Fruit fly (Drosophila melanogaster) whole organism, prepupa: Measurements from ENCODE around the gene CG6055.
A peak's percentile ranks its signal among the peaks of the same experiment; 100 is the strongest.

Source experiments
- CG10631 ChIP-seq: fragments of 200-800 bp; sonication (Bioruptor generic); optimal IDR thresholded peaks from 2 replicates; lab custom pipeline; 2016; ENCODE audit warnings: missing biosample characterization, missing genetic modification characterization
- CG10669 ChIP-seq: fragments of 200-800 bp; sonication (Bioruptor generic); optimal IDR thresholded peaks from 3 replicates; lab custom pipeline; 2018; ENCODE audit warnings: missing biosample characterization, mild to moderate bottlenecking, missing genetic modification characterization, moderate library complexity
- CG11294 ChIP-seq: fragments of 200-800 bp; sonication (Bioruptor generic); IDR thresholded peaks from 2 replicates; pipeline ENCODE4 v1.3.6; 2022; ENCODE audit warnings: missing biosample characterization, missing genetic modification characterization
- CG11762 ChIP-seq: fragments of 200-800 bp; sonication (Bioruptor generic); optimal IDR thresholded peaks from 3 replicates; lab custom pipeline; 2016; ENCODE audit warnings: missing biosample characterization, missing genetic modification characterization; ENCODE audit not compliant: insufficient read depth
- CG15336 ChIP-seq: fragments of 200-800 bp; sonication (Bioruptor generic); IDR thresholded peaks from 2 replicates; pipeline ENCODE4 v1.3.6; 2022; ENCODE audit warnings: missing biosample characterization, missing genetic modification characterization
- CG1621 ChIP-seq: fragments of 200-800 bp; sonication (Bioruptor generic); optimal IDR thresholded peaks from 3 replicates; lab custom pipeline; 2018; ENCODE audit warnings: missing biosample characterization, mild to moderate bottlenecking, missing genetic modification characterization
- CG3032 ChIP-seq: fragments of 200-800 bp; optimal IDR thresholded peaks from 2 replicates; lab custom pipeline; 2019; ENCODE audit warnings: missing biosample characterization, mild to moderate bottlenecking, missing genetic modification characterization, moderate library complexity
- CG31627 ChIP-seq: fragments of 200-800 bp; sonication (Bioruptor generic); optimal IDR thresholded peaks from 3 replicates; lab custom pipeline; 2016; ENCODE audit warnings: missing biosample characterization, missing genetic modification characterization
- CG32006 ChIP-seq: fragments of 200-800 bp; sonication (Bioruptor generic); optimal IDR thresholded peaks from 3 replicates; lab custom pipeline; 2017; ENCODE audit warnings: missing biosample characterization, mild to moderate bottlenecking, missing genetic modification characterization
- CG3919 ChIP-seq: fragments of 200-800 bp; sonication (Bioruptor generic); optimal IDR thresholded peaks from 3 replicates; lab custom pipeline; 2016; ENCODE audit warnings: missing biosample characterization, missing genetic modification characterization
- CG6163 ChIP-seq: fragments of 200-800 bp; sonication (Bioruptor generic); IDR thresholded peaks from 3 replicates; pipeline ENCODE4 v1.3.6; 2022; ENCODE audit warnings: missing biosample characterization, missing genetic modification characterization
- CG6792 ChIP-seq: fragments of 200-800 bp; sonication (Bioruptor generic); optimal IDR thresholded peaks from 3 replicates; lab custom pipeline; 2016; ENCODE audit warnings: missing biosample characterization, missing genetic modification characterization
- CG6854 ChIP-seq: fragments of 200-800 bp; sonication (Bioruptor generic); optimal IDR thresholded peaks from 2 replicates; lab custom pipeline; 2017; ENCODE audit warnings: missing biosample characterization, mild to moderate bottlenecking, missing genetic modification characterization
- CG7368 ChIP-seq: fragments of 200-800 bp; sonication (Bioruptor generic); optimal IDR thresholded peaks from 3 replicates; lab custom pipeline; 2016; ENCODE audit warnings: missing biosample characterization, missing genetic modification characterization
- CG8119 ChIP-seq: fragments of 200-800 bp; sonication (Bioruptor generic); IDR thresholded peaks from 3 replicates; pipeline ENCODE4 v1.3.6; 2022; ENCODE audit warnings: missing biosample characterization, missing genetic modification characterization
- CG8319 ChIP-seq: fragments of 200-800 bp; sonication (Bioruptor generic); optimal IDR thresholded peaks from 3 replicates; lab custom pipeline; 2016; ENCODE audit warnings: missing biosample characterization, missing genetic modification characterization
- CG9139 ChIP-seq: fragments of 200-800 bp; sonication (Bioruptor generic); optimal IDR thresholded peaks from 3 replicates; lab custom pipeline; 2017; ENCODE audit warnings: missing biosample characterization, mild to moderate bottlenecking, missing genetic modification characterization
- Eip78C ChIP-seq: fragments of 200-800 bp; sonication (Bioruptor generic); peaks from one replicate; lab custom pipeline; 2016; ENCODE audit warnings: missing biosample characterization, missing genetic modification characterization
- Eip93F ChIP-seq: fragments of 200-800 bp; sonication (Bioruptor generic); optimal IDR thresholded peaks from 2 replicates; lab custom pipeline; 2016; ENCODE audit warnings: missing biosample characterization, mild to moderate bottlenecking, missing genetic modification characterization
- Ets21C ChIP-seq: fragments of 200-800 bp; sonication (Bioruptor generic); optimal IDR thresholded peaks from 3 replicates; lab custom pipeline; 2016; ENCODE audit warnings: missing biosample characterization, missing genetic modification characterization
- Ets96B ChIP-seq: fragments of 200-800 bp; optimal IDR thresholded peaks from 2 replicates; lab custom pipeline; 2019; ENCODE audit warnings: missing biosample characterization, mild to moderate bottlenecking, missing genetic modification characterization, moderate library complexity
- Gug ChIP-seq: fragments of 200-800 bp; sonication (Bioruptor generic); IDR thresholded peaks from 2 replicates; pipeline ENCODE4 v1.3.6; 2022; ENCODE audit warnings: missing biosample characterization, missing genetic modification characterization
- Hr39 ChIP-seq: fragments of 200-800 bp; sonication (Bioruptor generic); optimal IDR thresholded peaks from 2 replicates; lab custom pipeline; 2016; ENCODE audit warnings: missing biosample characterization, missing genetic modification characterization
- Met ChIP-seq: fragments of 200-800 bp; sonication (Bioruptor generic); optimal IDR thresholded peaks from 3 replicates; lab custom pipeline; 2016; ENCODE audit warnings: missing biosample characterization, missing genetic modification characterization
- OdsH ChIP-seq: fragments of 200-800 bp; sonication (Bioruptor generic); optimal IDR thresholded peaks from 3 replicates; lab custom pipeline; 2016; ENCODE audit warnings: missing biosample characterization, missing genetic modification characterization
- Smox ChIP-seq: fragments of 200-800 bp; sonication (Bioruptor generic); optimal IDR thresholded peaks from 3 replicates; lab custom pipeline; 2016; ENCODE audit warnings: missing biosample characterization, missing genetic modification characterization
- Sox14 ChIP-seq: fragments of 200-800 bp; sonication (Bioruptor generic); optimal IDR thresholded peaks from 3 replicates; lab custom pipeline; 2016; ENCODE audit warnings: missing biosample characterization, missing genetic modification characterization
- Sox15 ChIP-seq: fragments of 200-800 bp; sonication (Bioruptor generic); optimal IDR thresholded peaks from 3 replicates; lab custom pipeline; 2016; ENCODE audit warnings: missing biosample characterization, missing genetic modification characterization
- achi ChIP-seq: fragments of 200-800 bp; sonication (Bioruptor generic); optimal IDR thresholded peaks from 3 replicates; lab custom pipeline; 2016; ENCODE audit warnings: missing biosample characterization, missing genetic modification characterization
- acj6 ChIP-seq: fragments of 200-800 bp; sonication (Bioruptor generic); optimal IDR thresholded peaks from 3 replicates; lab custom pipeline; 2016; ENCODE audit warnings: missing biosample characterization, missing genetic modification characterization
- dac ChIP-seq: fragments of 200-800 bp; sonication (Bioruptor generic); optimal IDR thresholded peaks from 2 replicates; lab custom pipeline; 2017; ENCODE audit warnings: missing biosample characterization, mild to moderate bottlenecking, missing genetic modification characterization
- dsx ChIP-seq: fragments of 200-800 bp; optimal IDR thresholded peaks from 3 replicates; lab custom pipeline; 2019; ENCODE audit warnings: missing biosample characterization, mild to moderate bottlenecking, missing genetic modification characterization, moderate library complexity; ENCODE audit not compliant: poor library complexity, severe bottlenecking
- eg ChIP-seq: fragments of 200-800 bp; sonication (Bioruptor generic); IDR thresholded peaks from 3 replicates; pipeline ENCODE4 v1.3.6; 2022; ENCODE audit warnings: missing biosample characterization, missing genetic modification characterization
- esn ChIP-seq: fragments of 200-800 bp; sonication (Bioruptor generic); optimal IDR thresholded peaks from 2 replicates; lab custom pipeline; 2016; ENCODE audit warnings: missing biosample characterization, mild to moderate bottlenecking, missing genetic modification characterization, moderate library complexity
- fd59A ChIP-seq: fragments of 200-800 bp; sonication (Bioruptor generic); optimal IDR thresholded peaks from 2 replicates; lab custom pipeline; 2017; ENCODE audit warnings: missing biosample characterization, mild to moderate bottlenecking, missing genetic modification characterization, missing genetic modification reagents
- fd85E ChIP-seq: fragments of 200-800 bp; sonication (Bioruptor generic); optimal IDR thresholded peaks from 3 replicates; lab custom pipeline; 2016; ENCODE audit warnings: missing biosample characterization, missing genetic modification characterization
- fkh ChIP-seq: fragments of 200-800 bp; sonication (Bioruptor generic); optimal IDR thresholded peaks from 3 replicates; lab custom pipeline; 2017; ENCODE audit warnings: missing biosample characterization, mild to moderate bottlenecking, missing genetic modification characterization, moderate library complexity
- lz ChIP-seq: fragments of 200-800 bp; sonication (Bioruptor generic); optimal IDR thresholded peaks from 3 replicates; lab custom pipeline; 2016; ENCODE audit warnings: missing biosample characterization, missing genetic modification characterization
- net ChIP-seq: fragments of 200-800 bp; sonication (Bioruptor generic); optimal IDR thresholded peaks from 3 replicates; lab custom pipeline; 2016; ENCODE audit warnings: missing biosample characterization, missing genetic modification characterization
- salr ChIP-seq, 2 experiments: fragments of 200-800 bp; sonication (Bioruptor generic); optimal IDR thresholded peaks; 3 replicates each; lab custom pipeline; 2016 to 2018; ENCODE audit warnings: missing biosample characterization in 2 of 2, missing genetic modification characterization in 2 of 2, mild to moderate bottlenecking in 1 of 2
- spab ChIP-seq: fragments of 200-800 bp; sonication (Bioruptor generic); optimal IDR thresholded peaks from 2 replicates; lab custom pipeline; 2017; ENCODE audit warnings: missing biosample characterization, mild to moderate bottlenecking, missing genetic modification characterization, missing genetic modification reagents
- ss ChIP-seq, 2 experiments: fragments of 200-800 bp; sonication (Bioruptor generic); optimal IDR thresholded peaks; 2 replicates in 1 of 2; 3 replicates in 1 of 2; lab custom pipeline; 2017 to 2018; ENCODE audit warnings: mild to moderate bottlenecking in 2 of 2, missing biosample characterization in 2 of 2, missing genetic modification characterization in 2 of 2, moderate library complexity in 1 of 2
- topi ChIP-seq: fragments of 200-800 bp; sonication (Bioruptor generic); optimal IDR thresholded peaks from 3 replicates; lab custom pipeline; 2016; ENCODE audit warnings: missing biosample characterization, missing genetic modification characterization
- vri ChIP-seq: fragments of 200-800 bp; sonication (Bioruptor generic); optimal IDR thresholded peaks from 3 replicates; lab custom pipeline; 2016; ENCODE audit warnings: missing biosample characterization, mild to moderate bottlenecking, missing genetic modification characterization

CG6055 gene

dm6 chr2L:7507447-7507846, 41.1 kb downstream of the CG6055 start:
- TF ChIP-seq net (peak; percentile 37), spab (GFP tag; lab: Kevin White, UChicago) (no peak)

- TF ChIP-seq ss (GFP tag; optimal IDR thresholded peaks at IDR 0.05; lab: Kevin White, UChicago) (peak in 1 of 2 experiments; percentile 72), fd85E (GFP tag; lab: Kevin White, UChicago) (no peak), Met (GFP tag; lab: Kevin White, UChicago) (no peak), CG6163 (no peak), Eip78C (GFP tag; lab: Kevin White, UChicago) (peak; percentile 23)
Observed at dm6 chr2L:7508463-7508862, 42.1 kb downstream of the CG6055 start.

dm6 chr2L:7508867-7509266, 42.5 kb downstream of the CG6055 start:
- TF ChIP-seq vri (GFP tag; lab: Kevin White, UChicago) (no peak), CG15336 (GFP tag; lab: Robert Waterston, UW) (0 out of 2 replicates have a peak, but pooled peaks have one; percentile 10), fkh (GFP tag; lab: Kevin White, UChicago) (peak; percentile 29), CG6163 (0 out of 3 replicates have a peak, but pooled peaks have one; percentile 19)

DNA sequence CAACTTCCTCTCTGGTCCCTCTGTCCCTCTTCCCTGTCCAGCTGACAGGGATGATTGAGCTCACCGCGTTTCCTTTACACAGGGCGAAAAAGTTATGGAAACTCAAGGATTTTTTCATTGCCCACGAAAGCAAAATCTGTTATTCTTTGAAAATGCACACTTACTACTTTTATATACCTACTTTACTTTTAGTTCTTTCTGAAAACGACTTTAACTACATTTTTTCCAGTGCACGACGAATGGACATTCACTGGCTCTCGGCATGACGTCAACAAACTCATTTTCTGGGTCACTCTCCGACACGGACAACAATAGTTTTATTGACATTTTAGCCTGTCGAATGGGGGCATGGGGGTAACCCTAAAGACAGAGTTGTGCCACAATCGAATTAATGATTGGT, 46.5 kb downstream of the CG6055 start:
- peak; percentile 58 for TF ChIP-seq acj6 (GFP tag; lab: Kevin White, UChicago)
- peak; percentile 70 for TF ChIP-seq CG3919 (GFP tag; lab: Kevin White, UChicago)
- peak; percentile 48; the same call in 1 of the 2 replicates for TF ChIP-seq Gug (GFP tag; lab: Robert Waterston, UW)
- peak; percentile 46 for TF ChIP-seq Smox
- TF ChIP-seq achi (GFP tag; lab: Kevin White, UChicago), result peak; percentile 69
- TF ChIP-seq CG15336 (GFP tag; lab: Robert Waterston, UW), result peak; percentile 60
- TF ChIP-seq Sox15 (GFP tag; lab: Kevin White, UChicago), result peak; percentile 57
- TF ChIP-seq fkh (GFP tag; lab: Kevin White, UChicago), result no peak
- TF ChIP-seq spab (GFP tag; lab: Kevin White, UChicago), result peak; percentile 56
- TF ChIP-seq fd59A (GFP tag; lab: Kevin White, UChicago), result peak; percentile 20
- peak; percentile 75 for TF ChIP-seq esn (GFP tag; lab: Kevin White, UChicago)
- TF ChIP-seq Met (GFP tag; lab: Kevin White, UChicago), result peak; percentile 73
- TF ChIP-seq Eip93F, result no peak
- peak; percentile 72 for TF ChIP-seq net
- peak; percentile 50 for TF ChIP-seq Ets21C (GFP tag; lab: Kevin White, UChicago)
- peak; percentile 90 for TF ChIP-seq Eip78C (GFP tag; lab: Kevin White, UChicago)
- TF ChIP-seq CG3032, result peak; percentile 42
- TF ChIP-seq fd85E (GFP tag; lab: Kevin White, UChicago), result no peak
- TF ChIP-seq topi, result peak; percentile 48
- peak; percentile 80 for TF ChIP-seq eg (GFP tag; lab: Robert Waterston, UW)
- peak; percentile 50 for TF ChIP-seq CG32006 (GFP tag; lab: Kevin White, UChicago)
- peak; percentile 81 for TF ChIP-seq CG6163
- TF ChIP-seq CG6854, result peak; percentile 16
- TF ChIP-seq lz, result peak; percentile 62
- TF ChIP-seq CG6792 (GFP tag; lab: Kevin White, UChicago), result peak; percentile 57
- TF ChIP-seq Sox14 (GFP tag; lab: Kevin White, UChicago), result peak; percentile 62
- TF ChIP-seq CG8319 (GFP tag; lab: Kevin White, UChicago), result peak; percentile 75
- peak in 1 of 2 experiments; percentile 12 for TF ChIP-seq salr (GFP tag; optimal IDR thresholded peaks at IDR 0.05; lab: Kevin White, UChicago)
- peak; percentile 69 for TF ChIP-seq OdsH (GFP tag; lab: Kevin White, UChicago)
- TF ChIP-seq CG7368 (GFP tag; lab: Kevin White, UChicago), result peak; percentile 75
- peak; percentile 44 for TF ChIP-seq vri (GFP tag; lab: Kevin White, UChicago)
- TF ChIP-seq Hr39 (GFP tag; lab: Kevin White, UChicago), result peak; percentile 70
- peak; percentile 40 for TF ChIP-seq CG10631 (GFP tag; lab: Kevin White, UChicago)
- no peak for TF ChIP-seq dac (GFP tag; lab: Kevin White, UChicago)
- peak; percentile 65; the same call in 2 of the 3 replicates for TF ChIP-seq CG8119
- TF ChIP-seq CG11294 (GFP tag; lab: Robert Waterston, UW), result peak; percentile 33; the same call in 1 of the 2 replicates
- TF ChIP-seq CG10669 (GFP tag; lab: Kevin White, UChicago), result peak; percentile 66
- TF ChIP-seq dsx (GFP tag; lab: Kevin White, UChicago), result no peak
- peak; percentile 68 for TF ChIP-seq CG31627 (GFP tag; lab: Kevin White, UChicago)
- TF ChIP-seq CG11762 (GFP tag; lab: Kevin White, UChicago), result peak; percentile 68
- TF ChIP-seq Ets96B (tag; lab: Kevin White, UChicago), result peak; percentile 39
- TF ChIP-seq CG1621 (tag; lab: Kevin White, UChicago), result no peak
- no peak for TF ChIP-seq CG9139 (GFP tag; lab: Kevin White, UChicago)
